Worm (Caenorhabditis elegans): ENCODE results near the gene ckb-4.

DNA sequence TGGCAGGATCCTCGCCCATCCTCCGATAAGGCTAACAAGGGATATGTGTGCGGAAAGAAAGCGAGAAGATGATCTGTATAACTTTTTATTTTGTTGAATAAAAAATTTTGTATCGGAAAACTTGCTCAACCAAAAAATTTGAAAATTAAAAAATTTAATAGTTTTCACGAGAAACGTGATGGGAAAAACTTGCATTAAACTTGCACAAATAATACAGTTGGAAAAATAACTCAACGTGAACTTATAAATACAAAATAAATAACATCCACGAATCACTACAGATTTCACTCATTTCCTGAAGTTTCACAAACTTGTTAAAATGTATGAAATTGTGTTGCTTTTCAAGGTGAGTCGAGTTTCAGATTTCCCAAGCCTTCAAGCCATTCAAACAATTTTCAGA, 10.2 kb downstream of the ckb-4 start, which contains the start of gene F36F12.7:
- TF ChIP-seq fos-1 (tag; optimal IDR thresholded peaks at IDR 0.05), result no peak
- no peak for TF ChIP-seq nhr-11 (tag; optimal IDR thresholded peaks at IDR 0.05)
- no peak for TF ChIP-seq fkh-10 (GFP tag; optimal IDR thresholded peaks at IDR 0.05)
- TF ChIP-seq skn-1 (tag; optimal IDR thresholded peaks at IDR 0.05), result no peak
- no peak for TF ChIP-seq elt-2 (tag; optimal IDR thresholded peaks at IDR 0.05)
- no peak for TF ChIP-seq ceh-63 (GFP tag; optimal IDR thresholded peaks at IDR 0.05)
- TF ChIP-seq rnt-1 (tag; optimal IDR thresholded peaks at IDR 0.05), result no peak
- TF ChIP-seq isw-1 (GFP tag; IDR thresholded peaks at IDR 0.05), result no peak
- no peak for TF ChIP-seq ama-1 (optimal IDR thresholded peaks at IDR 0.05)
- no peak for TF ChIP-seq C04F5.9 (tag; optimal IDR thresholded peaks at IDR 0.05)
- no peak for TF ChIP-seq mef-2 (tag; optimal IDR thresholded peaks at IDR 0.05)

All from whole organism, L1 larva.